Fruit fly (Drosophila melanogaster) whole organism: ENCODE results near the gene Rtca.

Source experiments
- EcR ChIP-seq, 2 experiments: fragments of >200 bp; optimal IDR thresholded peaks; 2 replicates each; lab custom pipeline; 2017; ENCODE audit warnings: missing biosample characterization in 2 of 2, missing genetic modification characterization in 2 of 2, missing genetic modification reagents in 2 of 2
- pan ChIP-seq: fragments of >200 bp; optimal IDR thresholded peaks from 2 replicates; lab custom pipeline; 2017
- psq ChIP-seq: fragments of >200 bp; optimal IDR thresholded peaks from 2 replicates; lab custom pipeline; 2017
- usp ChIP-seq: fragments of >200 bp; optimal IDR thresholded peaks from 2 replicates; lab custom pipeline; 2017; ENCODE audit warnings: missing biosample characterization, missing genetic modification characterization, mixed read lengths

DNA sequence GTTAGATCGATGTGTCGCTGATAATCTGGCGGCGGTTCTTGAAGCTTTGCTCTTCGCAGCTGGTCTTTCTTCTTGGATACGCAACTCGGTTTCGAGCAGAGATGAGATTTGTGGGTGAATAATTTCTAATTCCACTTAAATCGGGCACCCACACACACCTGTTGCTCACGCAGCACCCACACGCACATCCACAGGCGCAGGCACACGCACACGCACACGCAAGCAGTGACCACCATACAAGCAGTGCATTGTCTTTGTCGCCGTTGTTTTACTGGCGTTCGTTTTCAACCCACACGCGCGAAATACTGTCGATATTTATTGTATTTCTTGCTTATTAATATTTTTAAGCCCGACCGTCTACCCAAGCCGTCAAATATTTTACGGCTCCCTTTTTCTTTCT is 24.1 kb downstream of the Rtca start:
- no peak for TF ChIP-seq EcR (GFP tag; optimal IDR thresholded peaks at IDR 0.05; lab: Kevin White, UChicago)
- no peak for TF ChIP-seq psq (lab: Kevin White, UChicago)
- TF ChIP-seq usp (GFP tag; lab: Kevin White, UChicago) = no peak
- TF ChIP-seq pan (lab: Kevin White, UChicago) = no peak
